1 fruit fly cellular context compared by ENCODE assay signal in genomic region chrX:13154783-13155182, dm6.
A peak's percentile ranks its signal among the peaks of the same experiment; 100 is the strongest.
TF ChIP-seq lines count a peak whose summit lies in the region.

CG4318 (minus strand) TSS chrX:13154924.
CG4332 (plus strand) TSS chrX:13155038.

TF ChIP-seq in whole organism, embryonic, 481 proteins besides CTCF, POLR2A, EP300 and RAD21 (continued from another document and continues in another):
- TF ChIP-seq CG14050 (GFP tag; IDR thresholded peaks at IDR 0.05; lab: Robert Waterston, UW) (no peak), vfl (GFP tag; optimal IDR thresholded peaks at IDR 0.05; lab: Kevin White, UChicago) (no peak), CG6813 (GFP tag; optimal IDR thresholded peaks at IDR 0.05; lab: Kevin White, UChicago) (no peak), CG2116 (GFP tag; optimal IDR thresholded peaks at IDR 0.05; lab: Kevin White, UChicago) (peak; percentile 41), Aef1 (GFP tag; IDR thresholded peaks at IDR 0.05; lab: Robert Waterston, UW) (no peak), fru (optimal IDR thresholded peaks at IDR 0.05; lab: Kevin White, UChicago) (no peak), CG6689 (GFP tag; IDR thresholded peaks at IDR 0.05; lab: Robert Waterston, UW) (no peak), Pdp1 (GFP tag; optimal IDR thresholded peaks at IDR 0.05; lab: Kevin White, UChicago) (no peak), CG31224 (GFP tag; IDR thresholded peaks at IDR 0.05; lab: Robert Waterston, UW) (no peak), Gug (GFP tag; IDR thresholded peaks at IDR 0.05; lab: Robert Waterston, UW) (no peak), hkb (optimal IDR thresholded peaks at IDR 0.05; lab: Kevin White, UChicago) (no peak), hkb (GFP tag; IDR thresholded peaks at IDR 0.05; lab: Robert Waterston, UW) (no peak), HmgD (GFP tag; optimal IDR thresholded peaks at IDR 0.05; lab: Kevin White, UChicago) (no peak), CG33213 (GFP tag; optimal IDR thresholded peaks at IDR 0.05; lab: Kevin White, UChicago) (no peak), pb (GFP tag; optimal IDR thresholded peaks at IDR 0.05; lab: Kevin White, UChicago) (no peak), CG14860 (GFP tag; IDR thresholded peaks at IDR 0.05; lab: Robert Waterston, UW; ENCODE audit: partially characterized antibody) (peak; percentile 75), zen2 (GFP tag; IDR thresholded peaks at IDR 0.05; lab: Robert Waterston, UW; ENCODE audit: partially characterized antibody) (peak; percentile 90), CG34224 (GFP tag; IDR thresholded peaks at IDR 0.05; lab: Robert Waterston, UW; ENCODE audit: partially characterized antibody) (peak; percentile 87), CG7357 (GFP tag; IDR thresholded peaks at IDR 0.05; lab: Robert Waterston, UW) (no peak), ranshi (GFP tag; IDR thresholded peaks at IDR 0.05; lab: Robert Waterston, UW) (no peak), Xbp1 (GFP tag; optimal IDR thresholded peaks at IDR 0.05; lab: Kevin White, UChicago) (no peak), NFAT (GFP tag; IDR thresholded peaks at IDR 0.05; lab: Robert Waterston, UW) (no peak), Poxn (GFP tag; IDR thresholded peaks at IDR 0.05; lab: Robert Waterston, UW) (no peak), h (optimal IDR thresholded peaks at IDR 0.05; lab: Kevin White, UChicago) (no peak), Blimp-1 (GFP tag; optimal IDR thresholded peaks at IDR 0.05; lab: Kevin White, UChicago) (no peak), CG14965 (GFP tag; optimal IDR thresholded peaks at IDR 0.05; lab: Kevin White, UChicago; ENCODE audit: borderline replicate concordance) (no peak), ken (GFP tag; IDR thresholded peaks at IDR 0.05; lab: Robert Waterston, UW) (no peak), CG12659 (GFP tag; optimal IDR thresholded peaks at IDR 0.05; lab: Kevin White, UChicago) (no peak), fd96Cb (tag; optimal IDR thresholded peaks at IDR 0.05; lab: Kevin White, UChicago) (no peak), CG10321 (GFP tag; IDR thresholded peaks at IDR 0.05; lab: Robert Waterston, UW) (no peak), amos (GFP tag; IDR thresholded peaks at IDR 0.05; lab: Robert Waterston, UW; ENCODE audit: partially characterized antibody) (peak; percentile 89), chif (GFP tag; optimal IDR thresholded peaks at IDR 0.05; lab: Kevin White, UChicago) (no peak), CG18764 (GFP tag; optimal IDR thresholded peaks at IDR 0.05; lab: Kevin White, UChicago) (no peak), Dll (GFP tag; IDR thresholded peaks at IDR 0.05; lab: Robert Waterston, UW; ENCODE audit: partially characterized antibody) (peak; percentile 90), fd3F (GFP tag; optimal IDR thresholded peaks at IDR 0.05; lab: Kevin White, UChicago) (no peak), CHES-1-like (GFP tag; optimal IDR thresholded peaks at IDR 0.05; lab: Kevin White, UChicago) (no peak), Sry-β (GFP tag; optimal IDR thresholded peaks at IDR 0.05; lab: Kevin White, UChicago) (no peak), Fer1 (GFP tag; optimal IDR thresholded peaks at IDR 0.05; lab: Kevin White, UChicago) (no peak), Side (GFP tag; optimal IDR thresholded peaks at IDR 0.05; lab: Kevin White, UChicago) (no peak), CG18011 (GFP tag; optimal IDR thresholded peaks at IDR 0.05; lab: Kevin White, UChicago) (no peak), maf-S (GFP tag; optimal IDR thresholded peaks at IDR 0.05; lab: Kevin White, UChicago) (no peak), CG32767 (GFP tag; IDR thresholded peaks at IDR 0.05; lab: Robert Waterston, UW) (no peak), CG4404 (GFP tag; IDR thresholded peaks at IDR 0.05; lab: Robert Waterston, UW) (no peak), CG12744 (GFP tag; optimal IDR thresholded peaks at IDR 0.05; lab: Kevin White, UChicago) (no peak), E2f1 (GFP tag; IDR thresholded peaks at IDR 0.05; lab: Robert Waterston, UW) (no peak), eve (GFP tag; optimal IDR thresholded peaks at IDR 0.05; lab: Kevin White, UChicago) (no peak), ttk (GFP tag; IDR thresholded peaks at IDR 0.05; lab: Robert Waterston, UW) (no peak), en (GFP tag; optimal IDR thresholded peaks at IDR 0.05; lab: Kevin White, UChicago) (no peak), HmgZ (tag; optimal IDR thresholded peaks at IDR 0.05; lab: Kevin White, UChicago) (peak; percentile 21), repo (GFP tag; optimal IDR thresholded peaks at IDR 0.05; lab: Kevin White, UChicago) (no peak), Drgx (GFP tag; IDR thresholded peaks at IDR 0.05; lab: Robert Waterston, UW) (no peak), so (GFP tag; IDR thresholded peaks at IDR 0.05; lab: Robert Waterston, UW) (no peak), bowl (GFP tag; IDR thresholded peaks at IDR 0.05; lab: Robert Waterston, UW) (no peak), rib (GFP tag; IDR thresholded peaks at IDR 0.05; lab: Robert Waterston, UW) (no peak), Bteb2 (GFP tag; optimal IDR thresholded peaks at IDR 0.05; lab: Kevin White, UChicago) (no peak), CG31365 (tag; optimal IDR thresholded peaks at IDR 0.05; lab: Kevin White, UChicago) (no peak), kni (GFP tag; optimal IDR thresholded peaks at IDR 0.05; lab: Kevin White, UChicago) (no peak), CG3163 (GFP tag; optimal IDR thresholded peaks at IDR 0.05; lab: Kevin White, UChicago) (no peak), B-H1 (GFP tag; IDR thresholded peaks at IDR 0.05; lab: Robert Waterston, UW) (no peak), gcm (GFP tag; optimal IDR thresholded peaks at IDR 0.05; lab: Kevin White, UChicago) (no peak), Dfd (GFP tag; optimal IDR thresholded peaks at IDR 0.05; lab: Kevin White, UChicago) (no peak), ssp (GFP tag; IDR thresholded peaks at IDR 0.05; lab: Robert Waterston, UW) (no peak), sisA (GFP tag; IDR thresholded peaks at IDR 0.05; lab: Robert Waterston, UW) (no peak), Dp (GFP tag; optimal IDR thresholded peaks at IDR 0.05; lab: Kevin White, UChicago) (peak; percentile 22), CG11456 (GFP tag; IDR thresholded peaks at IDR 0.05; lab: Robert Waterston, UW) (no peak), tna (GFP tag; IDR thresholded peaks at IDR 0.05; lab: Robert Waterston, UW; ENCODE audit: partially characterized antibody) (peak; percentile 82), HHEX (GFP tag; optimal IDR thresholded peaks at IDR 0.05; lab: Kevin White, UChicago) (no peak), CG33557 (GFP tag; optimal IDR thresholded peaks at IDR 0.05; lab: Kevin White, UChicago) (no peak), run (tag; optimal IDR thresholded peaks at IDR 0.05; lab: Kevin White, UChicago) (no peak), CG34422 (GFP tag; IDR thresholded peaks at IDR 0.05; lab: Robert Waterston, UW) (peak; percentile 45; the same call in 1 of the 3 replicates), YL-1 (GFP tag; optimal IDR thresholded peaks at IDR 0.05; lab: Kevin White, UChicago) (no peak), hbn (GFP tag; IDR thresholded peaks at IDR 0.05; lab: Robert Waterston, UW; ENCODE audit: partially characterized antibody) (peak; percentile 82), Bdp1 (GFP tag; optimal IDR thresholded peaks at IDR 0.05; lab: Kevin White, UChicago) (no peak), CG1603 (tag; optimal IDR thresholded peaks at IDR 0.05; lab: Kevin White, UChicago) (no peak), sima (GFP tag; optimal IDR thresholded peaks at IDR 0.05; lab: Kevin White, UChicago) (no peak), Nf-YB (GFP tag; optimal IDR thresholded peaks at IDR 0.05; lab: Kevin White, UChicago) (no peak), CG30403 (GFP tag; optimal IDR thresholded peaks at IDR 0.05; lab: Kevin White, UChicago) (no peak), E2f2 (GFP tag; IDR thresholded peaks at IDR 0.05; lab: Robert Waterston, UW) (no peak), trh (GFP tag; optimal IDR thresholded peaks at IDR 0.05; lab: Kevin White, UChicago) (no peak), HLH4C (GFP tag; IDR thresholded peaks at IDR 0.05; lab: Robert Waterston, UW; ENCODE audit: partially characterized antibody) (peak; percentile 81), Doc2 (GFP tag; IDR thresholded peaks at IDR 0.05; lab: Robert Waterston, UW) (no peak), Atf-2 (GFP tag; optimal IDR thresholded peaks at IDR 0.05; lab: Kevin White, UChicago) (no peak), Optix (GFP tag; IDR thresholded peaks at IDR 0.05; lab: Robert Waterston, UW) (no peak), MTF-1 (GFP tag; optimal IDR thresholded peaks at IDR 0.05; lab: Kevin White, UChicago; ENCODE audit: borderline replicate concordance) (no peak), CG13894 (tag; optimal IDR thresholded peaks at IDR 0.05; lab: Kevin White, UChicago) (no peak), twi (tag; optimal IDR thresholded peaks at IDR 0.05; lab: Kevin White, UChicago) (no peak), abd-A (tag; optimal IDR thresholded peaks at IDR 0.05; lab: Kevin White, UChicago) (no peak), D (optimal IDR thresholded peaks at IDR 0.05; lab: Kevin White, UChicago) (no peak), D (GFP tag; optimal IDR thresholded peaks at IDR 0.05; lab: Kevin White, UChicago) (no peak), Opbp (GFP tag; IDR thresholded peaks at IDR 0.05; lab: Robert Waterston, UW; ENCODE audit: partially characterized antibody) (peak; percentile 89), Neu2 (GFP tag; optimal IDR thresholded peaks at IDR 0.05; lab: Kevin White, UChicago; ENCODE audit: borderline replicate concordance) (no peak), CG13296 (GFP tag; optimal IDR thresholded peaks at IDR 0.05; lab: Kevin White, UChicago) (no peak), wdn (GFP tag; IDR thresholded peaks at IDR 0.05; lab: Robert Waterston, UW) (no peak), otp (GFP tag; IDR thresholded peaks at IDR 0.05; lab: Robert Waterston, UW) (no peak), ase (GFP tag; IDR thresholded peaks at IDR 0.05; lab: Robert Waterston, UW) (no peak), CG5953 (GFP tag; IDR thresholded peaks at IDR 0.05; lab: Robert Waterston, UW) (no peak), wor (GFP tag; IDR thresholded peaks at IDR 0.05; lab: Robert Waterston, UW) (no peak), Nf-YA (GFP tag; IDR thresholded peaks at IDR 0.05; lab: Robert Waterston, UW) (no peak), slou (GFP tag; optimal IDR thresholded peaks at IDR 0.05; lab: Kevin White, UChicago) (no peak), CG1529 (GFP tag; optimal IDR thresholded peaks at IDR 0.05; lab: Kevin White, UChicago) (no peak), CG7745 (tag; optimal IDR thresholded peaks at IDR 0.05; lab: Kevin White, UChicago) (no peak), Doc3 (GFP tag; IDR thresholded peaks at IDR 0.05; lab: Robert Waterston, UW; ENCODE audit: partially characterized antibody) (peak; percentile 87), CG11093 (GFP tag; IDR thresholded peaks at IDR 0.05; lab: Robert Waterston, UW) (no peak), mld (GFP tag; IDR thresholded peaks at IDR 0.05; lab: Robert Waterston, UW; ENCODE audit: partially characterized antibody) (peak; percentile 83), nau (GFP tag; optimal IDR thresholded peaks at IDR 0.05; lab: Kevin White, UChicago) (no peak), CG7271 (tag; optimal IDR thresholded peaks at IDR 0.05; lab: Kevin White, UChicago) (no peak), CG4854 (GFP tag; optimal IDR thresholded peaks at IDR 0.05; lab: Kevin White, UChicago) (no peak), Hand (GFP tag; optimal IDR thresholded peaks at IDR 0.05; lab: Kevin White, UChicago) (no peak), crol (GFP tag; IDR thresholded peaks at IDR 0.05; lab: Robert Waterston, UW) (no peak), knrl (GFP tag; IDR thresholded peaks at IDR 0.05; lab: Robert Waterston, UW; ENCODE audit: partially characterized antibody) (peak; percentile 84), gem (tag; optimal IDR thresholded peaks at IDR 0.05; lab: Kevin White, UChicago) (no peak), bsh (GFP tag; optimal IDR thresholded peaks at IDR 0.05; lab: Kevin White, UChicago) (no peak), unpg (GFP tag; optimal IDR thresholded peaks at IDR 0.05; lab: Kevin White, UChicago) (no peak), zfh1 (GFP tag; IDR thresholded peaks at IDR 0.05; lab: Robert Waterston, UW) (no peak), Nf-YC (tag; optimal IDR thresholded peaks at IDR 0.05; lab: Kevin White, UChicago) (no peak), CG32772 (GFP tag; IDR thresholded peaks at IDR 0.05; lab: Robert Waterston, UW) (no peak), pros (GFP tag; optimal IDR thresholded peaks at IDR 0.05; lab: Kevin White, UChicago) (no peak), NfI (GFP tag; optimal IDR thresholded peaks at IDR 0.05; lab: Kevin White, UChicago) (no peak), CG6654 (GFP tag; optimal IDR thresholded peaks at IDR 0.05; lab: Kevin White, UChicago) (no peak), ci (GFP tag; IDR thresholded peaks at IDR 0.05; lab: Robert Waterston, UW) (no peak), CG3838 (GFP tag; optimal IDR thresholded peaks at IDR 0.05; lab: Kevin White, UChicago) (no peak), PHDP (tag; optimal IDR thresholded peaks at IDR 0.05; lab: Kevin White, UChicago) (no peak), CG9609 (GFP tag; optimal IDR thresholded peaks at IDR 0.05; lab: Kevin White, UChicago) (no peak), CG6175 (GFP tag; IDR thresholded peaks at IDR 0.05; lab: Robert Waterston, UW) (no peak), fd102C (GFP tag; optimal IDR thresholded peaks at IDR 0.05; lab: Kevin White, UChicago) (no peak), CG7928 (GFP tag; optimal IDR thresholded peaks at IDR 0.05; lab: Kevin White, UChicago) (peak; percentile 59), CG10209 (GFP tag; optimal IDR thresholded peaks at IDR 0.05; lab: Kevin White, UChicago) (no peak), Atf3 (GFP tag; optimal IDR thresholded peaks at IDR 0.05; lab: Kevin White, UChicago) (no peak), CG10267 (tag; optimal IDR thresholded peaks at IDR 0.05; lab: Kevin White, UChicago) (no peak), emc (GFP tag; optimal IDR thresholded peaks at IDR 0.05; lab: Kevin White, UChicago) (no peak), oc (tag; optimal IDR thresholded peaks at IDR 0.05; lab: Kevin White, UChicago) (no peak), Chrac-16 (GFP tag; optimal IDR thresholded peaks at IDR 0.05; lab: Kevin White, UChicago) (no peak), seq (GFP tag; IDR thresholded peaks at IDR 0.05; lab: Robert Waterston, UW) (no peak), Hey (tag; optimal IDR thresholded peaks at IDR 0.05; lab: Kevin White, UChicago) (no peak), Vsx1 (GFP tag; optimal IDR thresholded peaks at IDR 0.05; lab: Kevin White, UChicago) (no peak), ind (GFP tag; optimal IDR thresholded peaks at IDR 0.05; lab: Kevin White, UChicago) (no peak), NK7.1 (GFP tag; optimal IDR thresholded peaks at IDR 0.05; lab: Kevin White, UChicago) (no peak), CG14441 (GFP tag; IDR thresholded peaks at IDR 0.05; lab: Robert Waterston, UW) (no peak), exex (tag; optimal IDR thresholded peaks at IDR 0.05; lab: Kevin White, UChicago) (no peak), zf30C (GFP tag; optimal IDR thresholded peaks at IDR 0.05; lab: Kevin White, UChicago) (no peak)
